Fruit fly (Drosophila melanogaster) whole organism, wandering third instar larva: ENCODE data around the gene CG32023.

Experiments
- Abd-B ChIP-seq: fragments of >200 bp; optimal IDR thresholded peaks from 2 replicates; lab custom pipeline; 2017; ENCODE audit warnings: missing biosample characterization, missing genetic modification characterization
- CG32264 ChIP-seq: fragments of 200-800 bp; sonication (Bioruptor generic); optimal IDR thresholded peaks from 2 replicates; lab custom pipeline; 2016; ENCODE audit warnings: missing biosample characterization, missing genetic modification characterization
- CG9705 ChIP-seq: fragments of 200-800 bp; sonication (Bioruptor generic); optimal IDR thresholded peaks from 2 replicates; lab custom pipeline; 2018; ENCODE audit warnings: missing biosample characterization, mild to moderate bottlenecking, missing genetic modification characterization
- Dfd ChIP-seq: fragments of >200 bp; optimal IDR thresholded peaks from 2 replicates; lab custom pipeline; 2017; ENCODE audit warnings: missing biosample characterization, missing genetic modification characterization
- Dif ChIP-seq: fragments of 200-275, 200-300 bp; sonication (Bioruptor generic); optimal IDR thresholded peaks from 2 replicates; lab custom pipeline; 2018; ENCODE audit warnings: missing biosample characterization, missing genetic modification characterization; ENCODE audit not compliant: partially characterized antibody
- GATAd ChIP-seq: sonication (Bioruptor generic); optimal IDR thresholded peaks from 2 replicates; lab custom pipeline; 2016; ENCODE audit warnings: missing biosample characterization, missing genetic modification characterization
- HLH106 ChIP-seq: fragments of 200-800 bp; optimal IDR thresholded peaks from 3 replicates; lab custom pipeline; 2019; ENCODE audit warnings: missing biosample characterization, mild to moderate bottlenecking, missing genetic modification characterization, moderate library complexity
- Hnf4 ChIP-seq: fragments of 200-800 bp; sonication (Bioruptor generic); optimal IDR thresholded peaks from 2 replicates; lab custom pipeline; 2016; ENCODE audit warnings: missing biosample characterization, mild to moderate bottlenecking, missing genetic modification characterization
- Hr78 ChIP-seq: fragments of >200 bp; optimal IDR thresholded peaks from 2 replicates; lab custom pipeline; 2017; ENCODE audit warnings: missing biosample characterization, missing genetic modification characterization
- Hr83 ChIP-seq: fragments of 200-300 bp; sonication (Bioruptor generic); optimal IDR thresholded peaks from 2 replicates; lab custom pipeline; 2016; ENCODE audit warnings: missing biosample characterization, mild to moderate bottlenecking, missing genetic modification characterization, moderate library complexity; ENCODE audit not compliant: poor library complexity, severe bottlenecking
- Jra ChIP-seq: sonication (Bioruptor generic); optimal IDR thresholded peaks from 2 replicates; lab custom pipeline; 2016; ENCODE audit warnings: missing biosample characterization, missing genetic modification characterization
- Myc ChIP-seq: fragments of >200 bp; optimal IDR thresholded peaks from 2 replicates; lab custom pipeline; 2017
- OdsH ChIP-seq: fragments of 200-800 bp; sonication (Bioruptor generic); optimal IDR thresholded peaks from 2 replicates; lab custom pipeline; 2016; ENCODE audit warnings: missing biosample characterization, mild to moderate bottlenecking, missing genetic modification characterization
- Rel ChIP-seq, 2 experiments: fragments of 200-800 bp; sonication (Bioruptor generic) in 1 of 2; optimal IDR thresholded peaks; 2 replicates in 1 of 2; 3 replicates in 1 of 2; lab custom pipeline; 2016 to 2019; ENCODE audit warnings: mild to moderate bottlenecking in 2 of 2, missing biosample characterization in 2 of 2, missing genetic modification characterization in 2 of 2, moderate library complexity in 1 of 2
- Sp1 ChIP-seq: fragments of 200-800 bp; sonication (Bioruptor generic); optimal IDR thresholded peaks from 3 replicates; lab custom pipeline; 2019; ENCODE audit warnings: missing biosample characterization, mild to moderate bottlenecking, missing genetic modification characterization, moderate library complexity
- Vsx2 ChIP-seq: fragments of 200-300, 225-300 bp; sonication (Bioruptor generic); optimal IDR thresholded peaks from 2 replicates; lab custom pipeline; 2018; ENCODE audit warnings: missing biosample characterization, missing genetic modification characterization; ENCODE audit not compliant: partially characterized antibody
- br ChIP-seq: fragments of 200-800 bp; sonication (Bioruptor generic); optimal IDR thresholded peaks from 2 replicates; lab custom pipeline; 2016; ENCODE audit warnings: missing biosample characterization, missing genetic modification characterization
- brk ChIP-seq: fragments of 200-800 bp; sonication (Bioruptor generic); optimal IDR thresholded peaks from 2 replicates; lab custom pipeline; 2016; ENCODE audit warnings: missing biosample characterization, mild to moderate bottlenecking, missing genetic modification characterization
- dl ChIP-seq, 2 experiments: fragments of 175-275, 200-275 bp in 1 of 2; fragments of 200-275 bp in 1 of 2; sonication (Bioruptor generic); optimal IDR thresholded peaks; lab custom pipeline; 2018; ENCODE audit warnings: mild to moderate bottlenecking in 2 of 2, missing biosample characterization in 2 of 2, missing genetic modification characterization in 2 of 2, moderate library complexity in 2 of 2; ENCODE audit not compliant: partially characterized antibody in 2 of 2, insufficient read depth in 1 of 2
- dmrt93B ChIP-seq: fragments of 200-800 bp; sonication (Bioruptor generic); optimal IDR thresholded peaks from 2 replicates; lab custom pipeline; 2018; ENCODE audit warnings: missing biosample characterization, mild to moderate bottlenecking, missing genetic modification characterization
- dsf ChIP-seq: sonication (Bioruptor generic); optimal IDR thresholded peaks from 2 replicates; lab custom pipeline; 2016; ENCODE audit warnings: missing biosample characterization, missing genetic modification characterization, borderline replicate concordance
- ey ChIP-seq: fragments of 200-800 bp; sonication (Bioruptor generic); optimal IDR thresholded peaks from 2 replicates; lab custom pipeline; 2016; ENCODE audit warnings: missing biosample characterization, missing genetic modification characterization
- foxo ChIP-seq, 2 experiments: fragments of 200-800 bp; sonication (Bioruptor generic); optimal IDR thresholded peaks; 2 replicates in 1 of 2; 3 replicates in 1 of 2; lab custom pipeline; 2016 to 2017; ENCODE audit warnings: missing biosample characterization in 2 of 2, missing genetic modification characterization in 2 of 2
- fru ChIP-seq: fragments of 200-800 bp; sonication (Bioruptor generic); optimal IDR thresholded peaks from 3 replicates; lab custom pipeline; 2016; ENCODE audit warnings: missing biosample characterization, mild to moderate bottlenecking, missing genetic modification characterization
- h ChIP-seq: fragments of 200-800 bp; sonication (Bioruptor generic); optimal IDR thresholded peaks from 3 replicates; lab custom pipeline; 2016; ENCODE audit warnings: missing biosample characterization, mild to moderate bottlenecking, missing genetic modification characterization
- jim ChIP-seq: fragments of 175-275, 200-325 bp; sonication (Bioruptor generic); optimal IDR thresholded peaks from 2 replicates; lab custom pipeline; 2016; ENCODE audit warnings: missing biosample characterization, mild to moderate bottlenecking, missing genetic modification characterization
- lola ChIP-seq: fragments of >200 bp; optimal IDR thresholded peaks from 2 replicates; lab custom pipeline; 2017; ENCODE audit warnings: missing biosample characterization, missing genetic modification characterization
- pan ChIP-seq: fragments of >200 bp; optimal IDR thresholded peaks from 2 replicates; lab custom pipeline; 2017
- psq ChIP-seq: fragments of 200-800 bp; sonication (Bioruptor generic); optimal IDR thresholded peaks from 3 replicates; lab custom pipeline; 2017; ENCODE audit warnings: missing biosample characterization, mild to moderate bottlenecking, missing genetic modification characterization, moderate library complexity
- rgr ChIP-seq: fragments of 200-800 bp; sonication (Bioruptor generic); optimal IDR thresholded peaks from 3 replicates; lab custom pipeline; 2016; ENCODE audit warnings: missing biosample characterization, mild to moderate bottlenecking, missing genetic modification characterization
- sage ChIP-seq: fragments of 200-800 bp; sonication (Bioruptor generic); optimal IDR thresholded peaks from 2 replicates; lab custom pipeline; 2016; ENCODE audit warnings: missing biosample characterization, mild to moderate bottlenecking, missing genetic modification characterization
- sv ChIP-seq: fragments of 200-800 bp; sonication (Bioruptor generic); optimal IDR thresholded peaks from 3 replicates; lab custom pipeline; 2016; ENCODE audit warnings: missing biosample characterization, missing genetic modification characterization
- tai ChIP-seq: sonication (Bioruptor generic); optimal IDR thresholded peaks from 2 replicates; lab custom pipeline; 2016; ENCODE audit warnings: missing biosample characterization, missing genetic modification characterization
- usp ChIP-seq: fragments of >200 bp; optimal IDR thresholded peaks from 2 replicates; lab custom pipeline; 2017; ENCODE audit warnings: missing biosample characterization, missing genetic modification characterization
- woc ChIP-seq: sonication (Bioruptor generic); optimal IDR thresholded peaks from 2 replicates; lab custom pipeline; 2016; ENCODE audit warnings: missing biosample characterization, mild to moderate bottlenecking, missing genetic modification characterization

CG32023 gene

DNA sequence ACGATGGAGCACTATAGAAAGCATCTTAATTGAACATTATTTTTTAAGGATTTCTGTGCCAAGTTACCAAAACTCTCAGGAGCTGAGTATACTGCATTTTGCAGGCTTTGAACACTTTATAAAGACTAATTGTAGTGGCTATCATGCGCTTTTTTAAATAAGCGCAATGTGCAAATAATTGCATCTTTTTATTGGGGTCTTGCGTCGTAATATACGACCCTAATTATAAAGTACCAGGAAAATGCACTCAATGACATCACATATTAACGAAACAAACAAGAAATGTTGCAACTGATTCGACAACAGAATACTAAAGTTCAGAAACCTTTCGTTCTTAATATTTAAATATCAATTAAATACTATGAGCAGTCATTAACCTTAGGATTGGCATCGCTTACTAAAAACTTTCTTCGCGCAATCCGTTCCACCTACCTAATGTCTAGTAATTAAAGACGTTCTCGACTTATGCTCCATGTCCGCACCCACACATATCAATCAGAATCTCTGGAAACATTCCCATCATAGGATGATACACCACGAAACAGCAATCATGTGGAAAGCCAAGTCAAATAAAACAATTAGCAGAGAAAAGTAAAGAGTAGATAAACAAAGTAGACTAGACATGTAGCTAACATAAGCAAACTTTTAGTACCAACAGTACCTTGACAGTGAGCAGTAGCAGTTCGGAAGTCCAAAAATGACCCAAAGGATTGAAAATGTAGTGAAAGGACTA, at the start of gene CG32023, which contains the start of gene CG34427:
TSS of gene CG32023 (minus strand) at position 101 of the 733 bp plus-strand sequence.
TSS of gene CG34427 (plus strand) at position 683 of the 733 bp plus-strand sequence.
- TF ChIP-seq dmrt93B (GFP tag; lab: Kevin White, UChicago) (no peak), pan (no peak), usp (no peak), dsf (GFP tag; lab: Kevin White, UChicago) (no peak), ey (GFP tag; lab: Kevin White, UChicago) (no peak), sv (GFP tag; lab: Kevin White, UChicago) (no peak), h (GFP tag; lab: Kevin White, UChicago) (no peak), Hr83 (no peak), OdsH (GFP tag; lab: Kevin White, UChicago) (no peak), CG9705 (no peak), psq (GFP tag; lab: Kevin White, UChicago) (no peak), Dfd (GFP tag; lab: Kevin White, UChicago) (no peak), dl (GFP tag; optimal IDR thresholded peaks at IDR 0.05; lab: Kevin White, UChicago; ENCODE audit: insufficient read depth in 1 of 2, partially characterized antibody in 2 of 2) (no peak), Dif (no peak), HLH106 (tag; lab: Kevin White, UChicago) (no peak), Abd-B (GFP tag; lab: Kevin White, UChicago) (no peak), sage (no peak)

DNA sequence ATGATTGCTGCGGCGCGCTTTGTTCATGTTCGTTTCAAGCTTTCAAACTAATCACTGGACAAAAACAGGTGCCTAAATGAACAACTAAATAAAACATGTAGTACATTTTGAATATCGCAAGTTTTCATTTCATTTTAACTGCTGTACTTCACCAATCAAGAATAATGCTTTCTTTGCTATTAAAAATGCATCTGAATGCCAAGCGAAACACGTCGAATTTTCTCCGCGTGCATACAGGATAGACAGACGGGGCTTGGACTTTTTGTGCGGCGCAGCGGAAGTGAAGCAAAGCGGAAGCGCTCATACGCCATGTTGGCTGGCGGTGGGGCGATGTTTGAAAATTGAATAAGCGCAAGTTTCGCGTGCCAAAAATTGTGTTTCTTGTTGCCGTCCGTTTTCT, 49.4 kb upstream of the CG32023 start:
- TF ChIP-seq CG9705: no peak
- TF ChIP-seq OdsH (GFP tag; lab: Kevin White, UChicago): no peak
- TF ChIP-seq CG32264: no peak
- TF ChIP-seq lola (GFP tag; lab: Kevin White, UChicago): no peak
- TF ChIP-seq Vsx2 (GFP tag; lab: Kevin White, UChicago): no peak
- TF ChIP-seq Hnf4 (GFP tag; lab: Kevin White, UChicago): no peak
- TF ChIP-seq dl (GFP tag; optimal IDR thresholded peaks at IDR 0.05; lab: Kevin White, UChicago; ENCODE audit: insufficient read depth in 1 of 2, partially characterized antibody in 2 of 2): no peak
- TF ChIP-seq GATAd: no peak
- no peak for TF ChIP-seq Rel (GFP tag; optimal IDR thresholded peaks at IDR 0.05; lab: Kevin White, UChicago)
- no peak for TF ChIP-seq Rel (tag; optimal IDR thresholded peaks at IDR 0.05; lab: Kevin White, UChicago)
- TF ChIP-seq sv (GFP tag; lab: Kevin White, UChicago): no peak
- TF ChIP-seq tai (GFP tag; lab: Kevin White, UChicago): no peak
- no peak for TF ChIP-seq HLH106 (tag; lab: Kevin White, UChicago)

DNA sequence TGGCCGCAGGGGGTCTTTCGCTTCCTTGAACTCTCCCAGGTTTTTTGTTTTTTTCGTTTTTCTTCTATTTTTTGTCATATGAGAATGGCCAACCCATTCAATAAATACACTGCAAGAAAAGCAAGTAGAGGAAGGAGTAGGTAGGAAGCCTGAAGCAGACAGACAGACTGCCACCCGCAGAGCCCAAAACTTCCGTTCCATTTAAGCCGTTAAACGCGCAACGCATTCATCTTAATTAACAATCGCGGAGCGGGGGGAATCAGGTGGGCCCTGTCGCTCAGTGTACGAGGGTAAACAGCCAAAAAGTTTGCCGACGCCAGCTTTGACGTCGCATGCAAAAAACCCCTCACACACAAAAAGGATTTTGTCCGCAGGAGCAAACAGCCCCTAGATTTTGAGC, 48.9 kb upstream of the CG32023 start:
- TF ChIP-seq OdsH (GFP tag; lab: Kevin White, UChicago) (no peak), Hr83 (no peak), tai (GFP tag; lab: Kevin White, UChicago) (no peak), Hr78 (GFP tag; lab: Kevin White, UChicago) (no peak), CG32264 (no peak), Jra (no peak), fru (GFP tag; lab: Kevin White, UChicago) (peak; percentile 40), foxo (GFP tag; optimal IDR thresholded peaks at IDR 0.05; lab: Kevin White, UChicago) (peak in 1 of 2 experiments; percentile 23)

DNA sequence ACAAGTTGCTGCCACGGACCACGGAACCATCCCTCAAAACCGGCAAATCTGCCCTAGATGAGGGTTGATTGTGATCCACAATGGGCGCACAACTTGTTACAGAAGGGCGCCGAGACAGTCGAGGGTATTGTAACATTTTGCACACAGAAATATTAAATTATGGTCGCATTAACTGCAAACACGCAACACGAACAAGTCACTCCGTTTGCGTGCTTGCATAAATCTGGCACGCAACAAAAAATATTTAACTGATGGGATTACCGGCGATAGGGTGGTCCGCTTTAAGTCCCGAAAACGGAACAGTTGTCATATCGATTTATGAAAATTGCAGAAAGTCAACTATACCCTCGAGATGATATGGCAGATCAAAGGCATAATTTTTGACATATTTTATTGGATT, 48.0 kb upstream of the CG32023 start:
- no peak for TF ChIP-seq ey (GFP tag; lab: Kevin White, UChicago)

DNA sequence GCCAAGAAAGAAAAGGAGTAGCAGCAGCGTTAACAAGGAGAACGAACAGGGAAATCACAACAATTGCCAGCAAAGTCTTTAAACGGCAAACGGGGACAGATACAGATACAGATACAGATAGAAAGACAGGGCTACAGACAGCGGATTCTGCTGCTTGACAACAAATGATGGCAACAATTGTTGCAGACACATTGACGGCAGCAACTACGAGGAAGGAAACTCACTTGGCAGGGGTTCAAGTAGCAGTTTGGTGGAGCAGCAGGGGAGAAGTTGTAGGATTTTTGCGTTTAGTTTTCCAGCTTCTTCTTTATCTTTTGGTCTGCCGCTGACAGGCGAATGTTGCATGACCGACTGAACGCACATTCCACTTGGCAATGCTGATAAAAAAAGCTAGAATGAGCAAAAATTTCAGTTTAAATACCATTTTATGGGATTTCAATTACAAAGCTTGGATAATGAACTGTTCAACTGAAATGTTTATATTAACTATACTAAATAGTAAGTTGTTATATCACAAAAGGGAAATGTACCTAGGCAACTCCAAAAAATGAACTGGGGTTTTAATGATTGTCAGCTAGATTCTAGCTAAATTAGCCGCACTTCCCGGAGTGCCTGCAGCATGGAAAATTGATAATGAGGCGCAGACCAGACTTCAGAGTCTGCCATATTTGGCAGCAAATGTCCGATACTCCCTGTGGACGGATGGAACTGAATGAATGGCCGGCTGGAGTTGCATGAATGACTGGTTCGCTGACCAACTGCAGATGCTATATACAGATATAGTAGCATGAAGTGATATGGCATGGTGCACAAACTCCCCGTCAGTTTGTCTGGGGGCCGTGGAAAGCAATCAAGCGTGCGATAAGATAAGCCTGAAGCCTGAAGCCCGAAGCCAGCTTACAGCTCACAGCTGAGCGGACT, 47.1 kb upstream of the CG32023 start:
- TF ChIP-seq sv (GFP tag; lab: Kevin White, UChicago) (no peak), dl (GFP tag; optimal IDR thresholded peaks at IDR 0.05; lab: Kevin White, UChicago; ENCODE audit: insufficient read depth in 1 of 2, partially characterized antibody in 2 of 2) (no peak), br (GFP tag; lab: Kevin White, UChicago) (no peak), psq (GFP tag; lab: Kevin White, UChicago) (no peak), Rel (GFP tag; optimal IDR thresholded peaks at IDR 0.05; lab: Kevin White, UChicago) (no peak), Rel (tag; optimal IDR thresholded peaks at IDR 0.05; lab: Kevin White, UChicago) (no peak), sage (no peak), lola (GFP tag; lab: Kevin White, UChicago) (no peak), OdsH (GFP tag; lab: Kevin White, UChicago) (no peak), Myc (lab: Kevin White, UChicago) (no peak), CG32264 (no peak), Hnf4 (GFP tag; lab: Kevin White, UChicago) (no peak), Dif (no peak), Sp1 (no peak), brk (GFP tag; lab: Kevin White, UChicago) (no peak), jim (GFP tag; lab: Kevin White, UChicago) (no peak), woc (GFP tag; lab: Kevin White, UChicago) (no peak), pan (no peak), ey (GFP tag; lab: Kevin White, UChicago) (no peak), rgr (GFP tag; lab: Kevin White, UChicago) (no peak)
